Worm (Caenorhabditis elegans) whole organism, L4 larva: ENCODE results near the gene R07H5.9.

ENCODE experiments used
- F10B5.3 ChIP-seq: sonication (generic microtip); optimal IDR thresholded peaks from 2 replicates; lab custom pipeline; 2016; ENCODE audit warnings: mild to moderate bottlenecking, missing genetic modification characterization, missing compliant biosample characterization
- R02D3.7 ChIP-seq: fragments of 150-350 bp; sonication (generic microtip); optimal IDR thresholded peaks from 3 replicates; lab custom pipeline; 2014; ENCODE audit warnings: missing biosample characterization, missing genetic modification characterization
- T20F7.1 ChIP-seq: fragments of 200-800 bp; sonication (Bioruptor generic); optimal IDR thresholded peaks from 2 replicates; lab custom pipeline; 2018; ENCODE audit warnings: mild to moderate bottlenecking, missing genetic modification characterization, missing compliant biosample characterization
- T26A8.4 ChIP-seq: fragments of 200-800 bp; sonication (Bioruptor generic); IDR thresholded peaks from 2 replicates; pipeline ENCODE4 v1.3.6; 2022; ENCODE audit warnings: missing genetic modification characterization, missing compliant biosample characterization
- Y5F2A.4 ChIP-seq: fragments of 200-800 bp; sonication (Bioruptor generic); optimal IDR thresholded peaks from 2 replicates; lab custom pipeline; 2018; ENCODE audit warnings: mild to moderate bottlenecking, missing genetic modification characterization, missing compliant biosample characterization
- ZK337.2 ChIP-seq: fragments of 200-800 bp; sonication (Bioruptor generic); IDR thresholded peaks from 2 replicates; pipeline ENCODE4 v1.3.6; 2022; ENCODE audit warnings: missing genetic modification reagents, missing genetic modification characterization, missing compliant biosample characterization
- arid-1 ChIP-seq: fragments of 200-800 bp; sonication (Bioruptor generic); conservative IDR thresholded peaks from 2 replicates; pipeline ENCODE4 v1.3.6; 2022; ENCODE audit warnings: missing genetic modification reagents, missing genetic modification characterization, missing compliant biosample characterization
- attf-4 ChIP-seq: sonication (generic microtip); optimal IDR thresholded peaks from 3 replicates; lab custom pipeline; 2017; ENCODE audit warnings: missing biosample characterization, missing genetic modification characterization
- ceh-20 ChIP-seq: fragments of 200-800 bp; sonication (Bioruptor generic); IDR thresholded peaks from 2 replicates; pipeline ENCODE4 v1.3.6; 2022; ENCODE audit warnings: missing genetic modification reagents, missing genetic modification characterization, missing compliant biosample characterization
- ceh-32 ChIP-seq: sonication (generic microtip); optimal IDR thresholded peaks from 2 replicates; lab custom pipeline; 2016; ENCODE audit warnings: mild to moderate bottlenecking, missing genetic modification characterization, missing compliant biosample characterization; ENCODE audit not compliant: poor library complexity
- ceh-82 ChIP-seq: sonication (generic microtip); optimal IDR thresholded peaks from 2 replicates; lab custom pipeline; 2017; ENCODE audit warnings: missing biosample characterization, missing genetic modification characterization
- ces-1 ChIP-seq: fragments of 150-350 bp; sonication (generic microtip); optimal IDR thresholded peaks from 4 replicates; lab custom pipeline; 2014; ENCODE audit warnings: missing biosample characterization, missing genetic modification reagents, missing genetic modification characterization
- cey-2 ChIP-seq: sonication (generic microtip); optimal IDR thresholded peaks from 3 replicates; lab custom pipeline; 2017; ENCODE audit warnings: missing genetic modification characterization, mild to moderate bottlenecking, missing compliant biosample characterization, antibody characterized with exemption, borderline replicate concordance; ENCODE audit not compliant: insufficient read depth
- daf-12 ChIP-seq: fragments of 150-350 bp; optimal IDR thresholded peaks from 2 replicates; lab custom pipeline; 2014; ENCODE audit warnings: missing biosample characterization, missing genetic modification reagents, missing genetic modification characterization
- daf-16 ChIP-seq, 3 experiments: sonication (generic microtip); optimal IDR thresholded peaks; 2 replicates each; lab custom pipeline; 2016 to 2017; ENCODE audit warnings: missing genetic modification characterization in 3 of 3, missing genetic modification reagents in 3 of 3, mild to moderate bottlenecking in 2 of 3, missing compliant biosample characterization in 2 of 3, missing biosample characterization in 1 of 3, moderate library complexity in 1 of 3
- dmd-8 ChIP-seq: fragments of 200-800 bp; sonication (Bioruptor generic); IDR thresholded peaks from 2 replicates; pipeline ENCODE4 v1.3.6; 2022; ENCODE audit warnings: missing genetic modification characterization, missing compliant biosample characterization
- dve-1 ChIP-seq: sonication (generic microtip); optimal IDR thresholded peaks from 2 replicates; lab custom pipeline; 2017; ENCODE audit warnings: antibody characterized with exemption, mild to moderate bottlenecking, missing genetic modification characterization, missing compliant biosample characterization; ENCODE audit not compliant: insufficient read depth
- egl-27 ChIP-seq: sonication (generic microtip); optimal IDR thresholded peaks from 3 replicates; lab custom pipeline; 2017; ENCODE audit warnings: missing biosample characterization, missing genetic modification reagents, missing genetic modification characterization
- fkh-10 ChIP-seq: fragments of 150-350 bp; optimal IDR thresholded peaks from 2 replicates; lab custom pipeline; 2014; ENCODE audit warnings: missing biosample characterization, missing genetic modification reagents, missing genetic modification characterization
- hlh-11 ChIP-seq: fragments of 200-800 bp; sonication (Bioruptor generic); optimal IDR thresholded peaks from 2 replicates; lab custom pipeline; 2018; ENCODE audit warnings: mild to moderate bottlenecking, missing genetic modification characterization, missing compliant biosample characterization
- lim-7 ChIP-seq: fragments of 200-800 bp; sonication (Bioruptor generic); IDR thresholded peaks from 2 replicates; pipeline ENCODE4 v1.3.6; 2022; ENCODE audit warnings: missing genetic modification characterization, missing compliant biosample characterization
- lin-29 ChIP-seq: fragments of 200-800 bp; sonication (Bioruptor generic); IDR thresholded peaks from 2 replicates; pipeline ENCODE4 v1.3.6; 2022; ENCODE audit warnings: missing genetic modification reagents, missing genetic modification characterization, missing compliant biosample characterization
- lin-38 ChIP-seq: fragments of 200-800 bp; sonication (Bioruptor generic); IDR thresholded peaks from 2 replicates; pipeline ENCODE4 v1.3.6; 2022; ENCODE audit warnings: missing genetic modification reagents, missing genetic modification characterization, missing compliant biosample characterization
- nhr-10 ChIP-seq: fragments of 150-350 bp; optimal IDR thresholded peaks from 2 replicates; lab custom pipeline; 2014; ENCODE audit warnings: missing biosample characterization, missing genetic modification characterization
- nhr-237 ChIP-seq: sonication (generic microtip); optimal IDR thresholded peaks from 2 replicates; lab custom pipeline; 2017; ENCODE audit warnings: missing biosample characterization, missing genetic modification characterization
- nhr-25 ChIP-seq: sonication (generic microtip); optimal IDR thresholded peaks from 2 replicates; lab custom pipeline; 2017; ENCODE audit warnings: missing genetic modification characterization, mild to moderate bottlenecking, missing compliant biosample characterization, antibody characterized with exemption, moderate library complexity, borderline replicate concordance; ENCODE audit not compliant: insufficient read depth
- nhr-28 ChIP-seq: fragments of 150-350 bp; optimal IDR thresholded peaks from 2 replicates; lab custom pipeline; 2014; ENCODE audit warnings: missing biosample characterization, missing genetic modification characterization
- nhr-42 ChIP-seq: fragments of 200-800 bp; sonication (Bioruptor generic); IDR thresholded peaks from 2 replicates; pipeline ENCODE4 v1.3.6; 2022; ENCODE audit warnings: missing genetic modification characterization, missing compliant biosample characterization
- nhr-48 ChIP-seq: sonication (generic microtip); optimal IDR thresholded peaks from 2 replicates; lab custom pipeline; 2016; ENCODE audit warnings: mild to moderate bottlenecking, missing genetic modification characterization, missing compliant biosample characterization
- nhr-6 ChIP-seq: fragments of 150-350 bp; optimal IDR thresholded peaks from 2 replicates; lab custom pipeline; 2014; ENCODE audit warnings: missing biosample characterization, missing genetic modification characterization
- nhr-77 ChIP-seq: fragments of 150-350 bp; optimal IDR thresholded peaks from 2 replicates; lab custom pipeline; 2014; ENCODE audit warnings: missing biosample characterization, missing genetic modification characterization
- pha-4 ChIP-seq, 2 experiments: fragments of 150-350 bp in 1 of 2; fragments of 200-800 bp in 1 of 2; sonication (Bioruptor generic) in 1 of 2; IDR thresholded peaks in 1 of 2; optimal IDR thresholded peaks in 1 of 2; 2 replicates each; pipeline versions ENCODE4 v1.3.6 to Lab custom; 2014 to 2022; ENCODE audit warnings: missing genetic modification characterization in 2 of 2, missing genetic modification reagents in 2 of 2, missing biosample characterization in 1 of 2, missing compliant biosample characterization in 1 of 2
- php-3 ChIP-seq: fragments of 200-800 bp; sonication (Bioruptor generic); IDR thresholded peaks from 2 replicates; pipeline ENCODE4 v1.3.6; 2022; ENCODE audit warnings: missing genetic modification reagents, missing genetic modification characterization, missing compliant biosample characterization
- snpc-1.2 ChIP-seq: fragments of 200-800 bp; sonication (Bioruptor generic); IDR thresholded peaks from 2 replicates; pipeline ENCODE4 v1.3.6; 2022; ENCODE audit warnings: missing genetic modification reagents, missing genetic modification characterization, missing compliant biosample characterization
- spr-3 ChIP-seq: fragments of 200-800 bp; sonication (Bioruptor generic); optimal IDR thresholded peaks from 2 replicates; lab custom pipeline; 2018; ENCODE audit warnings: mild to moderate bottlenecking, missing genetic modification characterization, missing compliant biosample characterization
- vab-7 ChIP-seq: fragments of 200-800 bp; sonication (Bioruptor generic); IDR thresholded peaks from 2 replicates; pipeline ENCODE4 v1.3.6; 2022; ENCODE audit warnings: missing genetic modification reagents, missing genetic modification characterization, missing compliant biosample characterization
- zfp-2 ChIP-seq: sonication (generic microtip); optimal IDR thresholded peaks from 2 replicates; lab custom pipeline; 2016; ENCODE audit warnings: mild to moderate bottlenecking, missing genetic modification characterization, missing compliant biosample characterization
- zfp-3 ChIP-seq: fragments of 200-800 bp; sonication (Bioruptor generic); conservative IDR thresholded peaks from 2 replicates; pipeline ENCODE4 v1.3.6; 2022; ENCODE audit warnings: missing genetic modification reagents, missing genetic modification characterization, missing compliant biosample characterization
- ztf-11 ChIP-seq: fragments of 150-350 bp; optimal IDR thresholded peaks from 2 replicates; lab custom pipeline; 2014; ENCODE audit warnings: missing biosample characterization, missing genetic modification characterization

The R07H5.9 gene

ce11 chrIV:11231376-11231775 is 24.1 kb downstream of the R07H5.9 start:
- TF ChIP-seq nhr-77 (tag; lab: Kevin White, UChicago) (no peak), nhr-48 (tag; lab: Kevin White, UChicago) (no peak), attf-4 (no peak), snpc-1.2 (GFP tag; lab: Robert Waterston, UW) (no peak), daf-16 (GFP tag; optimal IDR thresholded peaks at IDR 0.05; lab: Kevin White, UChicago) (no peak), daf-16 (tag; optimal IDR thresholded peaks at IDR 0.05; lab: Kevin White, UChicago) (no peak), nhr-42 (no peak), F10B5.3 (no peak), egl-27 (tag; lab: Kevin White, UChicago) (no peak), R02D3.7 (tag; lab: Kevin White, UChicago) (no peak), nhr-6 (tag; lab: Kevin White, UChicago) (no peak), ztf-11 (tag; lab: Kevin White, UChicago) (no peak)

- TF ChIP-seq lin-29 (GFP tag; lab: Robert Waterston, UW): no peak
- TF ChIP-seq cey-2: no peak
- TF ChIP-seq R02D3.7 (tag; lab: Kevin White, UChicago): no peak
- peak; percentile 70 for TF ChIP-seq ces-1 (GFP tag; lab: Kevin White, UChicago)
- TF ChIP-seq ceh-82: no peak
- TF ChIP-seq dmd-8 (GFP tag; lab: Robert Waterston, UW): no peak
- TF ChIP-seq hlh-11 (tag; lab: Kevin White, UChicago): no peak
- no peak for TF ChIP-seq egl-27 (tag; lab: Kevin White, UChicago)
- TF ChIP-seq zfp-3 (GFP tag; lab: Robert Waterston, UW): no peak
- TF ChIP-seq zfp-2 (tag; lab: Kevin White, UChicago): no peak
- no peak for TF ChIP-seq ceh-20 (GFP tag; lab: Robert Waterston, UW)
- no peak for TF ChIP-seq Y5F2A.4 (GFP tag; lab: Kevin White, UChicago)
- peak; percentile 57 for TF ChIP-seq fkh-10 (GFP tag; lab: Kevin White, UChicago)
- no peak for TF ChIP-seq spr-3 (GFP tag; lab: Kevin White, UChicago)
- no peak for TF ChIP-seq daf-16 (GFP tag; optimal IDR thresholded peaks at IDR 0.05; lab: Kevin White, UChicago)
- no peak for TF ChIP-seq daf-16 (tag; optimal IDR thresholded peaks at IDR 0.05; lab: Kevin White, UChicago)
Observed at ce11 chrIV:11235755-11236154, 28.5 kb downstream of the R07H5.9 start.

ce11 chrIV:11241368-11241767 is 34.1 kb downstream of the R07H5.9 start, which contains the start of gene C05C12.6:
C05C12.6 (minus strand) TSS chrIV:11241468.
- TF ChIP-seq ceh-32 (no peak), vab-7 (GFP tag; lab: Robert Waterston, UW) (no peak), nhr-237 (tag; lab: Kevin White, UChicago) (no peak), arid-1 (GFP tag; lab: Robert Waterston, UW) (no peak), nhr-10 (tag; lab: Kevin White, UChicago) (no peak), T26A8.4 (GFP tag; lab: Robert Waterston, UW) (no peak), lim-7 (GFP tag; lab: Robert Waterston, UW) (no peak), ces-1 (GFP tag; lab: Kevin White, UChicago) (no peak), T20F7.1 (no peak), lin-38 (GFP tag; lab: Robert Waterston, UW) (no peak), snpc-1.2 (GFP tag; lab: Robert Waterston, UW) (no peak), daf-12 (no peak), pha-4 (GFP tag; IDR thresholded peaks at IDR 0.05; lab: Robert Waterston, UW) (no peak), pha-4 (tag; optimal IDR thresholded peaks at IDR 0.05; lab: Kevin White, UChicago) (no peak), dmd-8 (GFP tag; lab: Robert Waterston, UW) (no peak), nhr-25 (no peak)

- TF ChIP-seq php-3 (GFP tag; lab: Robert Waterston, UW) (0 out of 2 replicates have a peak, but pooled peaks have one; percentile 18), ZK337.2 (GFP tag; lab: Robert Waterston, UW) (no peak), nhr-28 (tag; lab: Kevin White, UChicago) (peak; percentile 74), dve-1 (tag; lab: Kevin White, UChicago) (peak; percentile 46), daf-16 (GFP tag; optimal IDR thresholded peaks at IDR 0.05; lab: Kevin White, UChicago) (no peak), daf-16 (tag; optimal IDR thresholded peaks at IDR 0.05; lab: Kevin White, UChicago) (peak; percentile 85), nhr-77 (tag; lab: Kevin White, UChicago) (peak; percentile 12), lim-7 (GFP tag; lab: Robert Waterston, UW) (no peak)
Observed at ce11 chrIV:11247434-11247833, 40.1 kb downstream of the R07H5.9 start.
